Worm (Caenorhabditis elegans): ENCODE data around the gene C09H5.7.

C09H5.7 gene

ce11 chrV:8054130-8054529 is 30.9 kb downstream of the C09H5.7 start, which contains the start of gene ZC513.2:
TSS of gene ZC513.2 (plus strand) at chrV:8054430.
- TF ChIP-seq nhr-6 (tag; optimal IDR thresholded peaks at IDR 0.05) (no peak), ceh-16 (tag; optimal IDR thresholded peaks at IDR 0.05) (no peak)

- TF ChIP-seq fos-1 (tag; optimal IDR thresholded peaks at IDR 0.05) = no peak
- TF ChIP-seq R02D3.7 (tag; optimal IDR thresholded peaks at IDR 0.05) = no peak
- TF ChIP-seq peb-1 (tag; optimal IDR thresholded peaks at IDR 0.05) = no peak
Measured at ce11 chrV:8051851-8052250, 33.2 kb downstream of the C09H5.7 start, which contains the start of gene sth-1. TSS of gene sth-1 (plus strand) at chrV:8052151.

- no peak for TF ChIP-seq skn-1 (tag; optimal IDR thresholded peaks at IDR 0.05)
- TF ChIP-seq mbf-1 (tag; optimal IDR thresholded peaks at IDR 0.05) = no peak
- no peak for TF ChIP-seq sma-9 (GFP tag; optimal IDR thresholded peaks at IDR 0.05)
- TF ChIP-seq sma-9 (tag; optimal IDR thresholded peaks at IDR 0.05) = no peak
- TF ChIP-seq lin-39 (tag; optimal IDR thresholded peaks at IDR 0.05) = no peak
- no peak for TF ChIP-seq nhr-10 (tag; optimal IDR thresholded peaks at IDR 0.05)
- TF ChIP-seq peb-1 (tag; optimal IDR thresholded peaks at IDR 0.05) = no peak
- no peak for TF ChIP-seq crh-2 (tag; optimal IDR thresholded peaks at IDR 0.05)
- no peak for TF ChIP-seq ztf-4 (tag; optimal IDR thresholded peaks at IDR 0.05)
- TF ChIP-seq ceh-82 (tag; optimal IDR thresholded peaks at IDR 0.05) = no peak
- no peak for TF ChIP-seq lin-11 (tag; optimal IDR thresholded peaks at IDR 0.05)
- no peak for TF ChIP-seq gmeb-1 (tag; optimal IDR thresholded peaks at IDR 0.05)
- TF ChIP-seq zag-1 (tag; optimal IDR thresholded peaks at IDR 0.05) = no peak
- no peak for TF ChIP-seq alr-1 (tag; optimal IDR thresholded peaks at IDR 0.05)
- TF ChIP-seq sma-3 (GFP tag; optimal IDR thresholded peaks at IDR 0.05) = no peak
- TF ChIP-seq unc-62 (GFP tag; optimal IDR thresholded peaks at IDR 0.05) = no peak
- TF ChIP-seq nhr-21 (tag; optimal IDR thresholded peaks at IDR 0.05) = no peak
Measured at ce11 chrV:8050811-8051210, 34.2 kb downstream of the C09H5.7 start, which contains the start of gene col-43. TSS of gene col-43 (minus strand) at chrV:8050911.

ce11 chrV:8050059-8050677 is 34.9 kb downstream of the C09H5.7 start:
- TF ChIP-seq nhr-25 (tag; optimal IDR thresholded peaks at IDR 0.05) (no peak), lsy-2 (tag; optimal IDR thresholded peaks at IDR 0.05) (no peak), Y55F3AM.14 (GFP tag; optimal IDR thresholded peaks at IDR 0.05) (no peak), F13H6.1 (tag; optimal IDR thresholded peaks at IDR 0.05) (no peak), fos-1 (tag; optimal IDR thresholded peaks at IDR 0.05) (no peak), nhr-11 (tag; optimal IDR thresholded peaks at IDR 0.05) (no peak), egl-27 (tag; optimal IDR thresholded peaks at IDR 0.05) (no peak), mbf-1 (tag; optimal IDR thresholded peaks at IDR 0.05) (no peak), mab-5 (tag; optimal IDR thresholded peaks at IDR 0.05) (no peak), ztf-11 (tag; optimal IDR thresholded peaks at IDR 0.05) (no peak), nhr-77 (tag; optimal IDR thresholded peaks at IDR 0.05) (no peak), unc-62 (GFP tag; optimal IDR thresholded peaks at IDR 0.05) (no peak), sem-4 (tag; optimal IDR thresholded peaks at IDR 0.05) (no peak), snpc-4 (tag; optimal IDR thresholded peaks at IDR 0.05) (no peak), R02D3.7 (tag; optimal IDR thresholded peaks at IDR 0.05) (no peak), elt-1 (tag; optimal IDR thresholded peaks at IDR 0.05) (no peak)

ce11 chrV:8046706-8047105 is 38.3 kb downstream of the C09H5.7 start, which contains the start of gene ZC513.3:
TSS of gene ZC513.3 (plus strand) at chrV:8047006.
- no peak for TF ChIP-seq egl-27 (tag; optimal IDR thresholded peaks at IDR 0.05)
- TF ChIP-seq dmd-4 (tag; optimal IDR thresholded peaks at IDR 0.05) = no peak
- no peak for TF ChIP-seq mab-5 (tag; optimal IDR thresholded peaks at IDR 0.05)
- no peak for TF ChIP-seq ceh-16 (tag; optimal IDR thresholded peaks at IDR 0.05)

- TF ChIP-seq egl-27 (tag; optimal IDR thresholded peaks at IDR 0.05) (peak; percentile 40), lsy-2 (tag; optimal IDR thresholded peaks at IDR 0.05) (no peak), nhr-25 (tag; optimal IDR thresholded peaks at IDR 0.05) (peak; percentile 71), sma-3 (GFP tag; optimal IDR thresholded peaks at IDR 0.05) (peak; percentile 21), nhr-21 (tag; optimal IDR thresholded peaks at IDR 0.05) (peak; percentile 44), crh-2 (tag; optimal IDR thresholded peaks at IDR 0.05) (peak; percentile 4), unc-62 (GFP tag; optimal IDR thresholded peaks at IDR 0.05) (no peak), ceh-16 (tag; optimal IDR thresholded peaks at IDR 0.05) (peak; percentile 81), sma-9 (GFP tag; optimal IDR thresholded peaks at IDR 0.05) (peak; percentile 15), sma-9 (tag; optimal IDR thresholded peaks at IDR 0.05) (no peak)
Measured at ce11 chrV:8044957-8045356, 40.1 kb downstream of the C09H5.7 start.

Measured in whole organism, L2 larva.